Worm (Caenorhabditis elegans) whole organism, L4 larva: ENCODE data around the gene msp-55.
"Not testable (repeated sequence)": the region's sequence is repeated elsewhere in the genome, so short reads cannot be mapped to it uniquely, and the experiment has no call there.

Source experiments
- D1046.2 ChIP-seq: fragments of 200-800 bp; sonication (Bioruptor generic); IDR thresholded peaks from 2 replicates; pipeline ENCODE4 v1.3.6; 2022; ENCODE audit warnings: missing genetic modification characterization, missing compliant biosample characterization
- F10B5.3 ChIP-seq: sonication (generic microtip); optimal IDR thresholded peaks from 2 replicates; lab custom pipeline; 2016; ENCODE audit warnings: mild to moderate bottlenecking, missing genetic modification characterization, missing compliant biosample characterization
- T26A8.4 ChIP-seq: fragments of 200-800 bp; sonication (Bioruptor generic); IDR thresholded peaks from 2 replicates; pipeline ENCODE4 v1.3.6; 2022; ENCODE audit warnings: missing genetic modification characterization, missing compliant biosample characterization
- Y5F2A.4 ChIP-seq: fragments of 200-800 bp; sonication (Bioruptor generic); optimal IDR thresholded peaks from 2 replicates; lab custom pipeline; 2018; ENCODE audit warnings: mild to moderate bottlenecking, missing genetic modification characterization, missing compliant biosample characterization
- ZK546.5 ChIP-seq, 2 experiments: sonication (generic microtip); optimal IDR thresholded peaks; 2 replicates each; lab custom pipeline; 2017; ENCODE audit warnings: missing biosample characterization in 2 of 2, missing genetic modification characterization in 2 of 2
- aha-1 ChIP-seq: fragments of 150-350 bp; peaks from one replicate; lab custom pipeline; 2014; ENCODE audit warnings: missing biosample characterization, missing genetic modification characterization
- arid-1 ChIP-seq: fragments of 200-800 bp; sonication (Bioruptor generic); conservative IDR thresholded peaks from 2 replicates; pipeline ENCODE4 v1.3.6; 2022; ENCODE audit warnings: missing genetic modification reagents, missing genetic modification characterization, missing compliant biosample characterization
- cey-2 ChIP-seq: sonication (generic microtip); optimal IDR thresholded peaks from 3 replicates; lab custom pipeline; 2017; ENCODE audit warnings: missing genetic modification characterization, mild to moderate bottlenecking, missing compliant biosample characterization, antibody characterized with exemption, borderline replicate concordance; ENCODE audit not compliant: insufficient read depth
- daf-16 ChIP-seq, 3 experiments: sonication (generic microtip); optimal IDR thresholded peaks; 2 replicates each; lab custom pipeline; 2016 to 2017; ENCODE audit warnings: missing genetic modification characterization in 3 of 3, missing genetic modification reagents in 3 of 3, mild to moderate bottlenecking in 2 of 3, missing compliant biosample characterization in 2 of 3, missing biosample characterization in 1 of 3, moderate library complexity in 1 of 3
- daf-8 ChIP-seq: fragments of 200-800 bp; sonication (Bioruptor generic); IDR thresholded peaks from 2 replicates; pipeline ENCODE4 v1.3.6; 2022; ENCODE audit warnings: missing genetic modification characterization, missing compliant biosample characterization
- dmd-6 ChIP-seq: fragments of 200-800 bp; sonication (Bioruptor generic); IDR thresholded peaks from 2 replicates; pipeline ENCODE4 v1.3.6; 2022; ENCODE audit warnings: missing genetic modification reagents, missing genetic modification characterization, missing compliant biosample characterization
- dmd-8 ChIP-seq: fragments of 200-800 bp; sonication (Bioruptor generic); IDR thresholded peaks from 2 replicates; pipeline ENCODE4 v1.3.6; 2022; ENCODE audit warnings: missing genetic modification characterization, missing compliant biosample characterization
- duxl-1 ChIP-seq: sonication (generic microtip); optimal IDR thresholded peaks from 2 replicates; lab custom pipeline; 2016; ENCODE audit warnings: mild to moderate bottlenecking, missing genetic modification characterization, moderate library complexity, missing compliant biosample characterization; ENCODE audit not compliant: poor library complexity
- dve-1 ChIP-seq: sonication (generic microtip); optimal IDR thresholded peaks from 2 replicates; lab custom pipeline; 2017; ENCODE audit warnings: antibody characterized with exemption, mild to moderate bottlenecking, missing genetic modification characterization, missing compliant biosample characterization; ENCODE audit not compliant: insufficient read depth
- egl-43 ChIP-seq: fragments of 200-800 bp; sonication (Bioruptor generic); IDR thresholded peaks from 2 replicates; pipeline ENCODE4 v1.3.6; 2022; ENCODE audit warnings: missing genetic modification reagents, missing genetic modification characterization, missing compliant biosample characterization
- hlh-11 ChIP-seq: fragments of 200-800 bp; sonication (Bioruptor generic); optimal IDR thresholded peaks from 2 replicates; lab custom pipeline; 2018; ENCODE audit warnings: mild to moderate bottlenecking, missing genetic modification characterization, missing compliant biosample characterization
- hmg-1.1 ChIP-seq: fragments of 200-800 bp; sonication (Bioruptor generic); IDR thresholded peaks from 2 replicates; pipeline ENCODE4 v1.3.6; 2022; ENCODE audit warnings: missing genetic modification reagents, missing genetic modification characterization, missing compliant biosample characterization
- lin-1 ChIP-seq: fragments of 200-800 bp; sonication (Bioruptor generic); IDR thresholded peaks from 2 replicates; pipeline ENCODE4 v1.3.6; 2022; ENCODE audit warnings: missing genetic modification reagents, missing genetic modification characterization, missing compliant biosample characterization
- lin-13 ChIP-seq: fragments of 150-350 bp; optimal IDR thresholded peaks from 2 replicates; lab custom pipeline; 2014; ENCODE audit warnings: missing biosample characterization, missing genetic modification reagents, missing genetic modification characterization
- lin-29 ChIP-seq: fragments of 200-800 bp; sonication (Bioruptor generic); IDR thresholded peaks from 2 replicates; pipeline ENCODE4 v1.3.6; 2022; ENCODE audit warnings: missing genetic modification reagents, missing genetic modification characterization, missing compliant biosample characterization
- lin-38 ChIP-seq: fragments of 200-800 bp; sonication (Bioruptor generic); IDR thresholded peaks from 2 replicates; pipeline ENCODE4 v1.3.6; 2022; ENCODE audit warnings: missing genetic modification reagents, missing genetic modification characterization, missing compliant biosample characterization
- lsy-2 ChIP-seq, 2 experiments: fragments of 150-350 bp in 1 of 2; sonication (generic microtip) in 1 of 2; optimal IDR thresholded peaks; 2 replicates each; lab custom pipeline; 2014 to 2017; ENCODE audit warnings: missing biosample characterization in 2 of 2, missing genetic modification characterization in 2 of 2
- madf-9 ChIP-seq: fragments of 200-800 bp; sonication (Bioruptor generic); conservative IDR thresholded peaks from 2 replicates; pipeline ENCODE4 v1.3.6; 2022; ENCODE audit warnings: missing genetic modification reagents, missing genetic modification characterization, missing compliant biosample characterization
- mdt-29 ChIP-seq: fragments of 200-800 bp; sonication (Bioruptor generic); IDR thresholded peaks from 2 replicates; pipeline ENCODE4 v1.3.6; 2022; ENCODE audit warnings: missing genetic modification reagents, missing genetic modification characterization, missing compliant biosample characterization
- mep-1 ChIP-seq: fragments of 150-350 bp; sonication (generic microtip); optimal IDR thresholded peaks from 3 replicates; lab custom pipeline; 2014; ENCODE audit warnings: missing biosample characterization, missing genetic modification characterization
- mes-2 ChIP-seq: sonication (generic microtip); optimal IDR thresholded peaks from 2 replicates; lab custom pipeline; 2016; ENCODE audit warnings: missing genotype, mild to moderate bottlenecking, missing genetic modification characterization, missing compliant biosample characterization; ENCODE audit not compliant: poor library complexity, severe bottlenecking
- nhr-102 ChIP-seq: sonication (generic microtip); optimal IDR thresholded peaks from 2 replicates; lab custom pipeline; 2016; ENCODE audit warnings: mild to moderate bottlenecking, missing genetic modification characterization, moderate library complexity, missing compliant biosample characterization
- nhr-237 ChIP-seq: sonication (generic microtip); optimal IDR thresholded peaks from 2 replicates; lab custom pipeline; 2017; ENCODE audit warnings: missing biosample characterization, missing genetic modification characterization
- nhr-28 ChIP-seq: fragments of 150-350 bp; optimal IDR thresholded peaks from 2 replicates; lab custom pipeline; 2014; ENCODE audit warnings: missing biosample characterization, missing genetic modification characterization
- nhr-41 ChIP-seq: fragments of 200-800 bp; sonication (Bioruptor generic); IDR thresholded peaks from 2 replicates; pipeline ENCODE4 v1.3.6; 2022; ENCODE audit warnings: missing genetic modification reagents, missing genetic modification characterization, missing compliant biosample characterization
- pqm-1 ChIP-seq: sonication (generic microtip); optimal IDR thresholded peaks from 2 replicates; lab custom pipeline; 2017; ENCODE audit warnings: missing biosample characterization, missing genetic modification characterization
- sdz-12 ChIP-seq: fragments of 200-800 bp; sonication (Bioruptor generic); optimal IDR thresholded peaks from 2 replicates; lab custom pipeline; 2018; ENCODE audit warnings: mild to moderate bottlenecking, missing genetic modification characterization, missing compliant biosample characterization
- snpc-1.2 ChIP-seq: fragments of 200-800 bp; sonication (Bioruptor generic); IDR thresholded peaks from 2 replicates; pipeline ENCODE4 v1.3.6; 2022; ENCODE audit warnings: missing genetic modification reagents, missing genetic modification characterization, missing compliant biosample characterization
- unc-130 ChIP-seq: sonication (generic microtip); optimal IDR thresholded peaks from 2 replicates; lab custom pipeline; 2016; ENCODE audit warnings: missing genetic modification reagents, missing genetic modification characterization, missing compliant biosample characterization
- unc-39 ChIP-seq: sonication (generic microtip); optimal IDR thresholded peaks from 2 replicates; lab custom pipeline; 2017; ENCODE audit warnings: missing biosample characterization, missing genetic modification characterization
- unc-62 ChIP-seq, 3 experiments: fragments of 150-350 bp in 1 of 3; sonication (generic microtip); optimal IDR thresholded peaks in 2 of 3; peaks in 1 of 3; 1 replicate in 1 of 3; 2 replicates in 2 of 3; lab custom pipeline; 2014 to 2017; ENCODE audit warnings: missing biosample characterization in 3 of 3, missing genetic modification characterization in 3 of 3, missing genetic modification reagents in 3 of 3, missing genotype in 1 of 3
- zfp-2 ChIP-seq: sonication (generic microtip); optimal IDR thresholded peaks from 2 replicates; lab custom pipeline; 2016; ENCODE audit warnings: mild to moderate bottlenecking, missing genetic modification characterization, missing compliant biosample characterization
- zip-2 ChIP-seq: fragments of 150-350 bp; optimal IDR thresholded peaks from 2 replicates; lab custom pipeline; 2014; ENCODE audit warnings: missing biosample characterization, missing genetic modification characterization

Gene msp-55

ce11 chrIV:5090993-5091793 lies 35.4 kb upstream of the msp-55 start, which contains the start of the genes snpn-1 and C02B10.4 (continued):
- TF ChIP-seq T26A8.4 (GFP tag; lab: Robert Waterston, UW): no peak
- no peak for TF ChIP-seq F10B5.3 (tag; lab: Kevin White, UChicago)
- TF ChIP-seq nhr-41 (GFP tag; lab: Robert Waterston, UW): no peak
- TF ChIP-seq cey-2 (tag; lab: Kevin White, UChicago): no peak
- TF ChIP-seq nhr-237 (tag; lab: Kevin White, UChicago): no peak
- TF ChIP-seq Y5F2A.4: no peak
- no peak for TF ChIP-seq sdz-12 (GFP tag; lab: Kevin White, UChicago)
- TF ChIP-seq lin-13: no peak
- no peak for TF ChIP-seq lin-1
- TF ChIP-seq D1046.2: no peak
- TF ChIP-seq dmd-8 (GFP tag; lab: Robert Waterston, UW): no peak
- no peak for TF ChIP-seq madf-9 (GFP tag; lab: Robert Waterston, UW)
- no peak for TF ChIP-seq mdt-29 (GFP tag; lab: Robert Waterston, UW)
- no peak for TF ChIP-seq lin-29
- TF ChIP-seq nhr-102 (tag; lab: Kevin White, UChicago): no peak
- TF ChIP-seq ZK546.5 (tag; optimal IDR thresholded peaks at IDR 0.05; lab: Kevin White, UChicago): no peak
- no peak for TF ChIP-seq unc-39
- peak; percentile 34 for TF ChIP-seq lin-38 (GFP tag; lab: Robert Waterston, UW)
- no peak for TF ChIP-seq unc-130 (GFP tag; lab: Kevin White, UChicago)
- TF ChIP-seq snpc-1.2 (GFP tag; lab: Robert Waterston, UW): peak; percentile 59; the same call in 1 of the 2 replicates
- no peak for TF ChIP-seq zfp-2 (tag; lab: Kevin White, UChicago)
- peak in 1 of 2 experiments; percentile 37 for TF ChIP-seq unc-62 (GFP tag; optimal IDR thresholded peaks at IDR 0.05 in 1 of 2; lab: Kevin White, UChicago)
- TF ChIP-seq unc-62 (tag; optimal IDR thresholded peaks at IDR 0.05; lab: Kevin White, UChicago): no peak
- no peak for TF ChIP-seq zip-2 (tag; lab: Kevin White, UChicago)
- TF ChIP-seq dmd-6 (GFP tag; lab: Robert Waterston, UW): no peak
- no peak for TF ChIP-seq daf-8 (GFP tag; lab: Robert Waterston, UW)

DNA sequence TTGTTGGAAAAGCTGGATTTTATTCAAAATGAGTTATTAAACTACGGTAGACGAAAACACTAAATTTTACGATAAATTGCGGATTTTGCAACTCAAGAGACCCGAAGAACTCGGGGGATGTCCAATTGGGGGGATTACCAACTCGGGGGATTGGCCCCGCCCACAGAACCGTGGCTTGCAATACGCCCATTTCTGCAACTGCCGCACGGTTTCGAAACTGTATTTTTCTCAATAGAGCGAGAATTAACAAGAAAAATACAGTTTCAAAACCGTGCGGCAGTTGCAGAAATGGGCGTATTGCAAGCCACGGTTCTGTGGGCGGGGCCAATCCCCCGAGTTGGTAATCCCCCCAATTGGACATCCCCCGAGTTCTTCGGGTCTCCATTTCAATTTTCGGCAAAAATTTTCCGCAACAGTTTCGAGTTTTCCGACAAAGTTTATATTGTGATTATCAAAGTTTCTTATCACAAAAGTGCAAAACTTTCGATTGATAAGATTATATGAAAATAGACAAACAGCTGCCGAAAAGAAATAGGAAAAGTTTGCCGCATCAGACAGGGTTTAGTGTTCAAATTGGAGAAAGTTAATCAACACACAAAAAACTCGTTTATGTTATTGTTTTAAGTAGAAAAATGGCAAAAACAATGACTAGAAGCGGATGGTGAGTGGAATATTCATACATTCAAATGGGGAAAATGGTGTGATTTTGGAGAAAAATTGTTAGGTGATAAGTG lies 34.1 kb upstream of the msp-55 start:
- TF ChIP-seq pqm-1 (tag; lab: Kevin White, UChicago): peak; percentile 62
- peak in 1 of 2 experiments; percentile 78 for TF ChIP-seq lsy-2 (tag; optimal IDR thresholded peaks at IDR 0.05; lab: Kevin White, UChicago)
- TF ChIP-seq dmd-6 (GFP tag; lab: Robert Waterston, UW): peak; percentile 27; the same call in 1 of the 2 replicates
- peak; percentile 86 for TF ChIP-seq snpc-1.2 (GFP tag; lab: Robert Waterston, UW)
- TF ChIP-seq hmg-1.1 (GFP tag; lab: Robert Waterston, UW): 0 out of 2 replicates have a peak, but pooled peaks have one; percentile 29
- peak; percentile 30 for TF ChIP-seq dve-1 (tag; lab: Kevin White, UChicago)
- TF ChIP-seq hlh-11: peak; percentile 57
- TF ChIP-seq aha-1 (tag; lab: Kevin White, UChicago): peak; percentile 30
- peak; percentile 34; the same call in 1 of the 2 replicates for TF ChIP-seq arid-1 (GFP tag; lab: Robert Waterston, UW)
- peak; percentile 30 for TF ChIP-seq duxl-1
- TF ChIP-seq mes-2: peak; percentile 46
- peak; percentile 12 for TF ChIP-seq mep-1
- TF ChIP-seq daf-16 (GFP tag; optimal IDR thresholded peaks at IDR 0.05; lab: Kevin White, UChicago): not testable (repeated sequence)
- TF ChIP-seq daf-16 (tag; optimal IDR thresholded peaks at IDR 0.05; lab: Kevin White, UChicago): peak; percentile 66
- peak; percentile 76 for TF ChIP-seq lin-38 (GFP tag; lab: Robert Waterston, UW)
- TF ChIP-seq egl-43 (GFP tag; lab: Robert Waterston, UW): peak; percentile 9; the same call in 1 of the 2 replicates
- TF ChIP-seq nhr-28 (tag; lab: Kevin White, UChicago): peak; percentile 21
